Worm (Caenorhabditis elegans): ENCODE measurements around the gene irld-34.

- TF ChIP-seq W03F9.2 (tag; optimal IDR thresholded peaks at IDR 0.05) (no peak), him-1 (tag; optimal IDR thresholded peaks at IDR 0.05) (no peak), dao-5 (tag; optimal IDR thresholded peaks at IDR 0.05) (no peak)
Measured at ce11 chrIII:9143911-9144310, 11.0 kb upstream of the irld-34 start, which contains the start of gene ZK512.11.

Data from whole organism, L4/young adult.